Worm (Caenorhabditis elegans) whole organism, early embryonic: ENCODE measurements around the gene clc-26.

ENCODE experiments used
- B0310.2 ChIP-seq: sonication (generic microtip); optimal IDR thresholded peaks from 2 replicates; lab custom pipeline; 2016; ENCODE audit warnings: mild to moderate bottlenecking, missing genetic modification characterization, missing compliant biosample characterization
- F13C5.2 ChIP-seq: sonication (generic microtip); optimal IDR thresholded peaks from 2 replicates; lab custom pipeline; 2017; ENCODE audit warnings: mild to moderate bottlenecking, missing genetic modification characterization, inconsistent platforms, missing compliant biosample characterization
- aly-1 ChIP-seq: sonication (generic microtip); optimal IDR thresholded peaks from 2 replicates; lab custom pipeline; 2016; ENCODE audit warnings: missing genetic modification characterization, missing compliant biosample characterization
- ama-1 ChIP-seq: fragments of 150-350 bp; optimal IDR thresholded peaks from 2 replicates; lab custom pipeline; 2014
- ceh-13 ChIP-seq: fragments of 200-800 bp; sonication (Bioruptor generic); optimal IDR thresholded peaks from 2 replicates; lab custom pipeline; 2018; ENCODE audit warnings: mild to moderate bottlenecking, missing genetic modification characterization, missing compliant biosample characterization
- ceh-36 ChIP-seq: sonication (generic microtip); optimal IDR thresholded peaks from 2 replicates; lab custom pipeline; 2016; ENCODE audit warnings: missing genetic modification characterization, inconsistent platforms, missing compliant biosample characterization
- ets-7 ChIP-seq: sonication (generic microtip); optimal IDR thresholded peaks from 2 replicates; lab custom pipeline; 2016; ENCODE audit warnings: missing genotype, missing genetic modification characterization, missing compliant biosample characterization
- flt-1 ChIP-seq: fragments of 200-800 bp; sonication (Bioruptor generic); IDR thresholded peaks from 2 replicates; pipeline ENCODE4 v1.3.6; 2022; ENCODE audit warnings: missing genetic modification characterization, missing compliant biosample characterization
- hmbx-1 ChIP-seq: sonication (generic microtip); optimal IDR thresholded peaks from 2 replicates; lab custom pipeline; 2016; ENCODE audit warnings: mild to moderate bottlenecking, missing genetic modification characterization, missing compliant biosample characterization
- hmg-4 ChIP-seq: fragments of 200-800 bp; sonication (Bioruptor generic); optimal IDR thresholded peaks from 2 replicates; lab custom pipeline; 2018; ENCODE audit warnings: mild to moderate bottlenecking, missing genetic modification characterization, missing compliant biosample characterization
- hnd-1 ChIP-seq: sonication (generic microtip); optimal IDR thresholded peaks from 2 replicates; lab custom pipeline; 2016; ENCODE audit warnings: missing genetic modification characterization, missing compliant biosample characterization
- pes-1 ChIP-seq: fragments of 200-800 bp; sonication (Bioruptor generic); IDR thresholded peaks from 2 replicates; pipeline ENCODE4 v1.3.6; 2022; ENCODE audit warnings: missing genetic modification reagents, missing genetic modification characterization, missing compliant biosample characterization
- scrt-1 ChIP-seq: fragments of 200-800 bp; sonication (Bioruptor generic); IDR thresholded peaks from 2 replicates; pipeline ENCODE4 v1.3.6; 2022; ENCODE audit warnings: missing genetic modification characterization, missing compliant biosample characterization
- sea-1 ChIP-seq: fragments of 200-800 bp; sonication (Bioruptor generic); conservative IDR thresholded peaks from 2 replicates; pipeline ENCODE4 v1.3.6; 2022; ENCODE audit warnings: missing genetic modification characterization, missing compliant biosample characterization
- tbx-11 ChIP-seq: fragments of 200-800 bp; sonication (Bioruptor generic); IDR thresholded peaks from 2 replicates; pipeline ENCODE4 v1.3.6; 2022; ENCODE audit warnings: missing genetic modification characterization, missing compliant biosample characterization
- tbx-37 ChIP-seq: fragments of 200-800 bp; sonication (Bioruptor generic); conservative IDR thresholded peaks from 2 replicates; pipeline ENCODE4 v1.3.6; 2022; ENCODE audit warnings: missing genetic modification reagents, missing genetic modification characterization, missing compliant biosample characterization
- tra-4 ChIP-seq: sonication (generic microtip); optimal IDR thresholded peaks from 2 replicates; lab custom pipeline; 2017; ENCODE audit warnings: missing genetic modification characterization, missing compliant biosample characterization

clc-26 gene

DNA sequence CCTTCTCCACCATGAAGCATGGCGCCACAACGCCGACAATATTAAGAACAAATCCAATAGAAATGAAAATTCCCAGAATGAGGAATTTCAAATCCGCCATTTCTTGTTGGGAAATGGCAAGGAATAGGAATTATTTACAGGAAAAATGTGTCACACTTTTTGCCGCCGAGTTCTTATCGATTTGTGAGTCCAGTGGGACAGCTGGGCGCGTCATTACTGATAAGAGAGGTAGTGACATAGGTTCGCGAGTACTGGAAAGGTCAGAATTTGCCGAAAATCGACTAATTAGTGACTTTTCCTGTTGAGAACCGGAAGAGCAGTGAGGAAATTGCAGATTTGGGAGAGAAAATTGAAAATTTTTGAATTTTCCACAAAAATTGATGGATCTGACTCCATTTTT, 2.6 kb downstream of the clc-26 start:
- TF ChIP-seq F13C5.2 (no peak), aly-1 (no peak), ets-7 (tag; lab: Kevin White, UChicago) (no peak), B0310.2 (no peak), tbx-37 (GFP tag; lab: Robert Waterston, UW) (no peak), scrt-1 (GFP tag; lab: Robert Waterston, UW) (no peak), hmbx-1 (no peak), ama-1 (lab: Kevin White, UChicago) (no peak), pes-1 (GFP tag; lab: Robert Waterston, UW) (no peak), tbx-11 (GFP tag; lab: Robert Waterston, UW) (no peak), ceh-13 (no peak), flt-1 (GFP tag; lab: Robert Waterston, UW) (no peak), tra-4 (tag; lab: Kevin White, UChicago) (no peak), hmg-4 (GFP tag; lab: Kevin White, UChicago) (no peak), hnd-1 (no peak), ceh-36 (tag; lab: Kevin White, UChicago) (no peak), sea-1 (GFP tag; lab: Robert Waterston, UW) (no peak)

DNA sequence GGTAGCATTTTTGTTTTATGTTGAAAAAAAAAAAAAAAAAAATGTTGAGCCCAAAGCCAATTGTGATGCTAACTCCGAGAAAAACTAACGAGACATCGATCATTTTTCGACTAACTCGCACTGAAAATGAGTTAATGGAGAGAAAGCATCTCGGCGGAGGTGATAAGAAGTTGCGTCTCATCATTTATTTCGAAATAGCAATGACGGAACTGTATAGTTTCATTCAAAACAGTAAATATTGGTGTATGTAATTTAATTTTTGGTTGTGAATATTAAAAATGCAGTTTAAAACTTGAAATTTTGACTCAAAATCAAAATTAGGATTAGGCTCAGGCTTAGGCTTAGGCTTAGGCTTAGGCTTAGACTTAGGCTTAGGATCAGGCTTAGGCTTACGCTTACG, 4.6 kb downstream of the clc-26 start, which contains the start of gene clc-25:
TSS of gene clc-25 (minus strand) at position 101 of the 400 bp plus-strand sequence.
- TF ChIP-seq hmbx-1 (no peak), aly-1 (no peak), hnd-1 (no peak), ets-7 (tag; lab: Kevin White, UChicago) (no peak), pes-1 (GFP tag; lab: Robert Waterston, UW) (no peak), F13C5.2 (no peak), sea-1 (GFP tag; lab: Robert Waterston, UW) (no peak), ama-1 (lab: Kevin White, UChicago) (no peak), B0310.2 (no peak), tbx-37 (GFP tag; lab: Robert Waterston, UW) (no peak), hmg-4 (GFP tag; lab: Kevin White, UChicago) (no peak)

DNA sequence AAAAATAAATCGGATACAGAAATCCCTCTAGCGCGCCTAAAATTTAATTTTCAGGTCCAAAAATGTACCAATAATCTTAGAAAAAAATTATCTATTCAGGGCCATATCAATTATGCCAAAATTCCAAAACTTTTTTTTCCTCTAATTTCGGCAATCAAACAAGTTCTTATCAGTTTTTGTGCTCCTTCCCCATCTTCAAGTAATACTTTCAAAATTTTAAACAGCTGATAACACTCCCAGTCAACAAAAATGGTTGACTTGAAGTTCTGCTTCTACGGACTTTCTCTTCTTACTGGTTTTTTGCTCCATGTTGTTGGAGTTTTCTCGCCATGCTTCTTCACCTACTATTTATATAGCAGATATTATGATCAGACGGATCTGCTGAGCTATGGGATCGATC, 10.1 kb downstream of the clc-26 start, which contains the start of gene clc-23:
TSS of gene clc-23 (plus strand) at position 223 of the 400 bp plus-strand sequence.
- no peak for TF ChIP-seq flt-1 (GFP tag; lab: Robert Waterston, UW)
- no peak for TF ChIP-seq F13C5.2
- TF ChIP-seq scrt-1 (GFP tag; lab: Robert Waterston, UW): no peak
- TF ChIP-seq sea-1 (GFP tag; lab: Robert Waterston, UW): no peak
- TF ChIP-seq ets-7 (tag; lab: Kevin White, UChicago): no peak
- no peak for TF ChIP-seq ceh-13
- TF ChIP-seq ama-1 (lab: Kevin White, UChicago): no peak

DNA sequence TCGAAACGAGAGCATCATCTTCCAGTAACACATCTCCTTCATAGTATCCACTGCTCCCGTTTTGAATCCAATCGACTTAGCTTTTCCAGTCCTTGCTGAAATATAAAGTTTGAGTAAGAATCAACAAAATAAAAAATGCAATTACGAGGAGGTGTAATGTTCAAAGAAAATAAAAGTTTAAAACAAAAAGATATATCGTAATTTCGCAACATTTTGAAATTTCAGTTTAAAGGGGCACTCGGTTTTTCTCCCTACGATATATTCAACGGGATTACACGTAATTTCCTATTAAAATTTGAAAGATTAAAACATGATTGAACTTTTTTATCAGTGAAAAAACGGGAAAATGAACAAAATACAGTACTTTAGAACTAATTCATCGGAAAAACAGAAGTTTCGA, 14.8 kb downstream of the clc-26 start, which contains the start of gene Y34F4.3:
TSS of gene Y34F4.3 (minus strand) at position 101 of the 400 bp plus-strand sequence.
- TF ChIP-seq pes-1 (GFP tag; lab: Robert Waterston, UW): no peak
- TF ChIP-seq ama-1 (lab: Kevin White, UChicago): no peak
- no peak for TF ChIP-seq flt-1 (GFP tag; lab: Robert Waterston, UW)
- TF ChIP-seq ceh-36 (tag; lab: Kevin White, UChicago): no peak
- no peak for TF ChIP-seq aly-1

DNA sequence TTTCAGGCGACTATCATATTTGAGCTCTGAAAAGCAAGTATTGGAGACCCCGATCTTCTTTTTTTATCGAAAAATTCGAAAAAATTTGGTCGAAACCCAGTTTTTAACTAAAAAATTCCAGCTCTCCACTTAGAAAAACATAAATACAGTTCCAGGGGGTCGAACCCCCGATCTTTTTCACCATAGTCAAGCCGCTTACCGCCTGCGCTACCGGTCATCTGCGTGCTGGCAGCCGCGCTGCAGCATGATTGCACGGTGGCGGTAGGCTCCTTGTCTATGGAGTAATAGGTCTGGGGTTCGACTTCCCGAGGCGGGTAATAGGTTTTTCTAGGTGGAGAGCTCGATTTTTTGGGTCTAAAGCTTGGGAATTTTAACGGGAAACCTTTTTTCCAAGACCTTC, 21.1 kb downstream of the clc-26 start, which contains the start of gene clc-24:
TSS of gene clc-24 (plus strand) at position 263 of the 400 bp plus-strand sequence.
- no peak for TF ChIP-seq ets-7 (tag; lab: Kevin White, UChicago)
- no peak for TF ChIP-seq ceh-13
- no peak for TF ChIP-seq B0310.2
- no peak for TF ChIP-seq ama-1 (lab: Kevin White, UChicago)
- no peak for TF ChIP-seq flt-1 (GFP tag; lab: Robert Waterston, UW)
- no peak for TF ChIP-seq hnd-1
- no peak for TF ChIP-seq pes-1 (GFP tag; lab: Robert Waterston, UW)
- no peak for TF ChIP-seq sea-1 (GFP tag; lab: Robert Waterston, UW)
- TF ChIP-seq tbx-37 (GFP tag; lab: Robert Waterston, UW): no peak
- TF ChIP-seq hmbx-1: no peak
- TF ChIP-seq tbx-11 (GFP tag; lab: Robert Waterston, UW): no peak
- no peak for TF ChIP-seq F13C5.2
- no peak for TF ChIP-seq ceh-36 (tag; lab: Kevin White, UChicago)
- no peak for TF ChIP-seq aly-1
- TF ChIP-seq scrt-1 (GFP tag; lab: Robert Waterston, UW): no peak
- TF ChIP-seq tra-4 (tag; lab: Kevin White, UChicago): no peak

DNA sequence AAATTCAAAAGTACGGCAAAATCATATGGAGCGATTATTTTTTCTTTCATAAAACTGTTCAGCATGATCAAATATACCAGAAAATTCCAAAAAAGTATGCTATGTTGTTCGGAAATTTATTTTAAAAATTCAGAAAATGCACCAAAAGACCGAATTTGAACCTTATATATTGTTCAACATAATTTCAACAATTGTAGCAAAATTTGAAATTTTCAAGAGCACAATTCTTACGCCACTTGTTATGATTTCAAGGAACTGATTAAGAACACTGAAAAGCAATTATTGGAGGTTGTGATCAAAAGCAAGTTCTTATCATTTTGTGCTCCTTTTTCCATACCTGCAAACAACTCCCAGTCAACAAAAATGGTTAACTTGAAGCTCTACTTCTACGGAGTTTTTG, 22.8 kb downstream of the clc-26 start, which contains the start of gene clc-27:
TSS of gene clc-27 (plus strand) at position 301 of the 400 bp plus-strand sequence.
- TF ChIP-seq hmbx-1 (no peak), B0310.2 (no peak), flt-1 (GFP tag; lab: Robert Waterston, UW) (no peak), F13C5.2 (no peak), ceh-36 (tag; lab: Kevin White, UChicago) (no peak), hmg-4 (GFP tag; lab: Kevin White, UChicago) (no peak)

DNA sequence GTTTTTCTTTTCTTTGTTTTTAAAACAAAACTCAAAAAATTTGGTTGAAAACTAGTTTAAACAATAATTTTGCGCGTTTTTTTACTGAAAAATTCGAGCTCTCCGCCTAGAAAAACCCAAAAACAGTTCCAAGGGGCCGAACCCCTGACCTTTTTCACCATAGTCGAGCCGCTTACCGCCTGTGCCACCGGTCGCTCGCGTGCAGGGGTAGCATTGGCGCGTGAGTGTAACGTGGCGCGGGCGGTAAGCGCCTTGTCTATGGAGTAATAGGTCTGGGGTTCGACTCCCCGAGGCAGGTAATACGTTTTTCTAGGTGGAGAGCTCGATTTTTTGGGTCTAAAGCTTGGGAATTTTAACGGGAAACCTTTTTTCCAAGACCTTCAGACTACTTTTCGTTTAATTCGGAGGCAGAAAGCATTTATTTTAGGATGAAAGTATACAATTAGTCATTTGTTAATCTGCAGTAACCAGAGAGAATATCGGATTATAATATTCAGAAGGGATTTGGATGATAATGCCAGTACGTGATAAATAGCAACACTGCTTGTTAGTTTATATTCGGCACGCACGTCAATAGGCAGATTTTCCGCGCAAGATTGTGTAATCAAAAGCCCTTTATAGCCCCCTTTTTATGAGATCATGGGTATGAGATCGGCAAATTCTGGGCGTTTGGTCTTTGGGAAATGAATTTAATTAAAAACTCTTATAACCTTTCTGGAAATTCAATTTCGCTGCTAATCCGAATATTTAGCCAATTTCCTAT, 23.5 kb downstream of the clc-26 start:
- no peak for TF ChIP-seq hmbx-1
- no peak for TF ChIP-seq ets-7 (tag; lab: Kevin White, UChicago)

DNA sequence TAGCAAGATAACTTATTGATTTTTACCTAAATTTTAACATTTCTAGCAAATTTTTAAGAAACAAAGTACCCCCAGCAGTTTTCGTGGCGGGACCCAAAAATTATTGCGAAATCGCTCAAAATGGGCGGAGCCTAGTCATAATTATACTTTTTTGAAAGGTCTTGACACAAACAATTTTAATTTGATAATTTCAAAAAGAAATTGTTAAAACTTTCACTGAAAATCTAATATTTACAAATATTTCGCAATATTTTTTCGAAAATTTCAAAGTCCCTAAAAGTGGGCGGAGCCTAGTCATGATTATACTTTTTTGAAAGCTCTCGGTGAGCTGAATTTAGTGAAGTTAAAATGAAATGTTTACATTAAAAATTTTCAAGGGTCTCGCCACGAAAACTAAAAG, 26.4 kb downstream of the clc-26 start:
- TF ChIP-seq ets-7 (tag; lab: Kevin White, UChicago): no peak
- no peak for TF ChIP-seq hmg-4 (GFP tag; lab: Kevin White, UChicago)
- no peak for TF ChIP-seq B0310.2
- TF ChIP-seq flt-1 (GFP tag; lab: Robert Waterston, UW): no peak
- TF ChIP-seq tra-4 (tag; lab: Kevin White, UChicago): no peak
- TF ChIP-seq aly-1: no peak
- TF ChIP-seq F13C5.2: no peak
- TF ChIP-seq hmbx-1: no peak
- TF ChIP-seq pes-1 (GFP tag; lab: Robert Waterston, UW): no peak
- no peak for TF ChIP-seq sea-1 (GFP tag; lab: Robert Waterston, UW)
- no peak for TF ChIP-seq tbx-11 (GFP tag; lab: Robert Waterston, UW)
- no peak for TF ChIP-seq ceh-36 (tag; lab: Kevin White, UChicago)
- TF ChIP-seq tbx-37 (GFP tag; lab: Robert Waterston, UW): no peak
- no peak for TF ChIP-seq hnd-1
- TF ChIP-seq ceh-13: no peak
- TF ChIP-seq scrt-1 (GFP tag; lab: Robert Waterston, UW): no peak
- no peak for TF ChIP-seq ama-1 (lab: Kevin White, UChicago)
